Fruit fly (Drosophila melanogaster) whole organism, prepupa: Measurements from ENCODE around the gene Ir92a.

Experiments
- CG10631 ChIP-seq: fragments of 200-800 bp; sonication (Bioruptor generic); optimal IDR thresholded peaks from 2 replicates; lab custom pipeline; 2016; ENCODE audit warnings: missing biosample characterization, missing genetic modification characterization
- CG10669 ChIP-seq: fragments of 200-800 bp; sonication (Bioruptor generic); optimal IDR thresholded peaks from 3 replicates; lab custom pipeline; 2018; ENCODE audit warnings: missing biosample characterization, mild to moderate bottlenecking, missing genetic modification characterization, moderate library complexity
- CG11294 ChIP-seq: fragments of 200-800 bp; sonication (Bioruptor generic); IDR thresholded peaks from 2 replicates; pipeline ENCODE4 v1.3.6; 2022; ENCODE audit warnings: missing biosample characterization, missing genetic modification characterization
- CG15336 ChIP-seq: fragments of 200-800 bp; sonication (Bioruptor generic); IDR thresholded peaks from 2 replicates; pipeline ENCODE4 v1.3.6; 2022; ENCODE audit warnings: missing biosample characterization, missing genetic modification characterization
- CG1621 ChIP-seq: fragments of 200-800 bp; sonication (Bioruptor generic); optimal IDR thresholded peaks from 3 replicates; lab custom pipeline; 2018; ENCODE audit warnings: missing biosample characterization, mild to moderate bottlenecking, missing genetic modification characterization
- CG16779 ChIP-seq: fragments of 200-800 bp; sonication (Bioruptor generic); optimal IDR thresholded peaks from 3 replicates; lab custom pipeline; 2017; ENCODE audit warnings: missing biosample characterization, mild to moderate bottlenecking, missing genetic modification characterization
- CG3032 ChIP-seq: fragments of 200-800 bp; optimal IDR thresholded peaks from 2 replicates; lab custom pipeline; 2019; ENCODE audit warnings: missing biosample characterization, mild to moderate bottlenecking, missing genetic modification characterization, moderate library complexity
- CG32006 ChIP-seq: fragments of 200-800 bp; sonication (Bioruptor generic); optimal IDR thresholded peaks from 3 replicates; lab custom pipeline; 2017; ENCODE audit warnings: missing biosample characterization, mild to moderate bottlenecking, missing genetic modification characterization
- CG4318 ChIP-seq: fragments of 200-800 bp; sonication (Bioruptor generic); optimal IDR thresholded peaks from 3 replicates; lab custom pipeline; 2017; ENCODE audit warnings: missing biosample characterization, mild to moderate bottlenecking, missing genetic modification characterization
- CG6276 ChIP-seq: fragments of 200-800 bp; sonication (Bioruptor generic); optimal IDR thresholded peaks from 2 replicates; lab custom pipeline; 2017; ENCODE audit warnings: missing biosample characterization, mild to moderate bottlenecking, missing genetic modification characterization
- CG6808 ChIP-seq: fragments of 200-800 bp; sonication (Bioruptor generic); optimal IDR thresholded peaks from 3 replicates; lab custom pipeline; 2017; ENCODE audit warnings: missing biosample characterization, missing genetic modification characterization, mild to moderate bottlenecking, moderate library complexity, missing genetic modification reagents
- CG7368 ChIP-seq: fragments of 200-800 bp; sonication (Bioruptor generic); optimal IDR thresholded peaks from 3 replicates; lab custom pipeline; 2016; ENCODE audit warnings: missing biosample characterization, missing genetic modification characterization
- CG8319 ChIP-seq: fragments of 200-800 bp; sonication (Bioruptor generic); optimal IDR thresholded peaks from 3 replicates; lab custom pipeline; 2016; ENCODE audit warnings: missing biosample characterization, missing genetic modification characterization
- CG8632 ChIP-seq: fragments of 200-800 bp; sonication (Bioruptor generic); optimal IDR thresholded peaks from 3 replicates; lab custom pipeline; 2016; ENCODE audit warnings: missing biosample characterization, missing genetic modification characterization
- CG9139 ChIP-seq: fragments of 200-800 bp; sonication (Bioruptor generic); optimal IDR thresholded peaks from 3 replicates; lab custom pipeline; 2017; ENCODE audit warnings: missing biosample characterization, mild to moderate bottlenecking, missing genetic modification characterization
- Eip75B ChIP-seq: fragments of 200-800 bp; sonication (Bioruptor generic); optimal IDR thresholded peaks from 3 replicates; lab custom pipeline; 2016; ENCODE audit warnings: missing biosample characterization, missing genetic modification characterization
- Eip78C ChIP-seq: fragments of 200-800 bp; sonication (Bioruptor generic); peaks from one replicate; lab custom pipeline; 2016; ENCODE audit warnings: missing biosample characterization, missing genetic modification characterization
- Ets21C ChIP-seq: fragments of 200-800 bp; sonication (Bioruptor generic); optimal IDR thresholded peaks from 3 replicates; lab custom pipeline; 2016; ENCODE audit warnings: missing biosample characterization, missing genetic modification characterization
- Ets96B ChIP-seq: fragments of 200-800 bp; optimal IDR thresholded peaks from 2 replicates; lab custom pipeline; 2019; ENCODE audit warnings: missing biosample characterization, mild to moderate bottlenecking, missing genetic modification characterization, moderate library complexity
- Gug ChIP-seq: fragments of 200-800 bp; sonication (Bioruptor generic); IDR thresholded peaks from 2 replicates; pipeline ENCODE4 v1.3.6; 2022; ENCODE audit warnings: missing biosample characterization, missing genetic modification characterization
- Hr38 ChIP-seq: sonication (Bioruptor generic); optimal IDR thresholded peaks from 2 replicates; lab custom pipeline; 2016; ENCODE audit warnings: missing biosample characterization, missing genetic modification characterization
- Hr39 ChIP-seq: fragments of 200-800 bp; sonication (Bioruptor generic); optimal IDR thresholded peaks from 2 replicates; lab custom pipeline; 2016; ENCODE audit warnings: missing biosample characterization, missing genetic modification characterization
- Hr4 ChIP-seq: fragments of 200-800 bp; sonication (Bioruptor generic); optimal IDR thresholded peaks from 3 replicates; lab custom pipeline; 2016; ENCODE audit warnings: missing biosample characterization, missing genetic modification characterization
- Met ChIP-seq: fragments of 200-800 bp; sonication (Bioruptor generic); optimal IDR thresholded peaks from 3 replicates; lab custom pipeline; 2016; ENCODE audit warnings: missing biosample characterization, missing genetic modification characterization
- OdsH ChIP-seq: fragments of 200-800 bp; sonication (Bioruptor generic); optimal IDR thresholded peaks from 3 replicates; lab custom pipeline; 2016; ENCODE audit warnings: missing biosample characterization, missing genetic modification characterization
- Sox102F ChIP-seq: fragments of 200-800 bp; sonication (Bioruptor generic); optimal IDR thresholded peaks from 2 replicates; lab custom pipeline; 2016; ENCODE audit warnings: missing biosample characterization, mild to moderate bottlenecking, missing genetic modification characterization
- Sox14 ChIP-seq: fragments of 200-800 bp; sonication (Bioruptor generic); optimal IDR thresholded peaks from 3 replicates; lab custom pipeline; 2016; ENCODE audit warnings: missing biosample characterization, missing genetic modification characterization
- Sox15 ChIP-seq: fragments of 200-800 bp; sonication (Bioruptor generic); optimal IDR thresholded peaks from 3 replicates; lab custom pipeline; 2016; ENCODE audit warnings: missing biosample characterization, missing genetic modification characterization
- acj6 ChIP-seq: fragments of 200-800 bp; sonication (Bioruptor generic); optimal IDR thresholded peaks from 3 replicates; lab custom pipeline; 2016; ENCODE audit warnings: missing biosample characterization, missing genetic modification characterization
- esn ChIP-seq: fragments of 200-800 bp; sonication (Bioruptor generic); optimal IDR thresholded peaks from 2 replicates; lab custom pipeline; 2016; ENCODE audit warnings: missing biosample characterization, mild to moderate bottlenecking, missing genetic modification characterization, moderate library complexity
- fd59A ChIP-seq: fragments of 200-800 bp; sonication (Bioruptor generic); optimal IDR thresholded peaks from 2 replicates; lab custom pipeline; 2017; ENCODE audit warnings: missing biosample characterization, mild to moderate bottlenecking, missing genetic modification characterization, missing genetic modification reagents
- fd85E ChIP-seq: fragments of 200-800 bp; sonication (Bioruptor generic); optimal IDR thresholded peaks from 3 replicates; lab custom pipeline; 2016; ENCODE audit warnings: missing biosample characterization, missing genetic modification characterization
- fkh ChIP-seq: fragments of 200-800 bp; sonication (Bioruptor generic); optimal IDR thresholded peaks from 3 replicates; lab custom pipeline; 2017; ENCODE audit warnings: missing biosample characterization, mild to moderate bottlenecking, missing genetic modification characterization, moderate library complexity
- lz ChIP-seq: fragments of 200-800 bp; sonication (Bioruptor generic); optimal IDR thresholded peaks from 3 replicates; lab custom pipeline; 2016; ENCODE audit warnings: missing biosample characterization, missing genetic modification characterization
- pdm3 ChIP-seq: fragments of 200-800 bp; sonication (Bioruptor generic); optimal IDR thresholded peaks from 3 replicates; lab custom pipeline; 2016; ENCODE audit warnings: missing biosample characterization, missing genetic modification characterization
- salr ChIP-seq, 2 experiments: fragments of 200-800 bp; sonication (Bioruptor generic); optimal IDR thresholded peaks; 3 replicates each; lab custom pipeline; 2016 to 2018; ENCODE audit warnings: missing biosample characterization in 2 of 2, missing genetic modification characterization in 2 of 2, mild to moderate bottlenecking in 1 of 2
- svp ChIP-seq: fragments of 200-800 bp; sonication (Bioruptor generic); peaks from one replicate; lab custom pipeline; 2016; ENCODE audit warnings: missing biosample characterization, missing genetic modification characterization
- topi ChIP-seq: fragments of 200-800 bp; sonication (Bioruptor generic); optimal IDR thresholded peaks from 3 replicates; lab custom pipeline; 2016; ENCODE audit warnings: missing biosample characterization, missing genetic modification characterization

The Ir92a gene

dm6 chr3R:20327572-20328483 is 10.9 kb upstream of the Ir92a start, which contains the start of the genes CG4360 and Sirt2 (continued):
- TF ChIP-seq CG10631 (no peak), Eip78C (GFP tag; lab: Kevin White, UChicago) (no peak), Sox14 (GFP tag; lab: Kevin White, UChicago) (peak; percentile 34), Ets96B (tag; lab: Kevin White, UChicago) (no peak), Hr4 (GFP tag; lab: Kevin White, UChicago) (peak; percentile 44), salr (GFP tag; optimal IDR thresholded peaks at IDR 0.05; lab: Kevin White, UChicago) (no peak), OdsH (GFP tag; lab: Kevin White, UChicago) (no peak), Eip75B (GFP tag; lab: Kevin White, UChicago) (no peak), pdm3 (GFP tag; lab: Kevin White, UChicago) (no peak), CG32006 (GFP tag; lab: Kevin White, UChicago) (no peak), CG11294 (GFP tag; lab: Robert Waterston, UW) (no peak), CG4318 (GFP tag; lab: Kevin White, UChicago) (no peak), Hr39 (GFP tag; lab: Kevin White, UChicago) (peak; percentile 45), Gug (GFP tag; lab: Robert Waterston, UW) (no peak), Sox15 (GFP tag; lab: Kevin White, UChicago) (no peak), topi (GFP tag; lab: Kevin White, UChicago) (no peak), CG8632 (GFP tag; lab: Kevin White, UChicago) (peak; percentile 15), fd59A (no peak), CG10669 (GFP tag; lab: Kevin White, UChicago) (no peak), fkh (GFP tag; lab: Kevin White, UChicago) (peak; percentile 49), svp (GFP tag; lab: Kevin White, UChicago) (no peak), CG16779 (tag; lab: Kevin White, UChicago) (no peak), Met (no peak), CG6808 (no peak), Hr38 (GFP tag; lab: Kevin White, UChicago) (no peak), lz (peak; percentile 34), esn (GFP tag; lab: Kevin White, UChicago) (peak; percentile 53), CG15336 (GFP tag; lab: Robert Waterston, UW) (no peak)

dm6 chr3R:20332688-20333087 is 6.1 kb upstream of the Ir92a start:
- TF ChIP-seq CG1621 (tag; lab: Kevin White, UChicago), result no peak
- no peak for TF ChIP-seq acj6 (GFP tag; lab: Kevin White, UChicago)
- no peak for TF ChIP-seq Ets21C
- no peak for TF ChIP-seq Sox102F (GFP tag; lab: Kevin White, UChicago)
- no peak for TF ChIP-seq CG6276 (GFP tag; lab: Kevin White, UChicago)
- no peak for TF ChIP-seq fd59A
- no peak for TF ChIP-seq CG7368 (GFP tag; lab: Kevin White, UChicago)
- TF ChIP-seq OdsH (GFP tag; lab: Kevin White, UChicago), result no peak

dm6 chr3R:20346903-20347302 is 8.1 kb downstream of the Ir92a start:
- TF ChIP-seq svp (GFP tag; lab: Kevin White, UChicago), result peak; percentile 36
- no peak for TF ChIP-seq Hr39 (GFP tag; lab: Kevin White, UChicago)

- TF ChIP-seq CG8319 (GFP tag; lab: Kevin White, UChicago) (no peak), CG9139 (no peak), acj6 (GFP tag; lab: Kevin White, UChicago) (no peak), fd85E (no peak), pdm3 (GFP tag; lab: Kevin White, UChicago) (no peak), CG4318 (GFP tag; lab: Kevin White, UChicago) (no peak), salr (GFP tag; optimal IDR thresholded peaks at IDR 0.05; lab: Kevin White, UChicago) (no peak), CG10631 (no peak), CG3032 (tag; lab: Kevin White, UChicago) (no peak)
Observed at dm6 chr3R:20350278-20350677, 11.5 kb downstream of the Ir92a start.
